Fruit fly (Drosophila melanogaster) whole organism, embryonic: ENCODE results near the gene Dora.
A peak's percentile ranks its signal among the peaks of the same experiment; 100 is the strongest.

Source experiments
- Blimp-1 ChIP-seq: fragments of 200-800 bp; sonication (Bioruptor generic); optimal IDR thresholded peaks from 3 replicates; lab custom pipeline; 2018; ENCODE audit warnings: missing biosample characterization, missing genetic modification characterization, mild to moderate bottlenecking, moderate library complexity, missing genetic modification reagents
- CG15479 ChIP-seq: fragments of 200-800 bp; sonication (Bioruptor generic); optimal IDR thresholded peaks from 3 replicates; lab custom pipeline; 2019; ENCODE audit warnings: missing biosample characterization, mild to moderate bottlenecking, missing genetic modification characterization, moderate library complexity
- CG17385 ChIP-seq: fragments of 200-800 bp; sonication (Bioruptor generic); optimal IDR thresholded peaks from 3 replicates; lab custom pipeline; 2018; ENCODE audit warnings: missing biosample characterization, mild to moderate bottlenecking, missing genetic modification characterization
- CG17568 ChIP-seq: fragments of 200-800 bp; sonication (Bioruptor generic); optimal IDR thresholded peaks from 2 replicates; lab custom pipeline; 2018; ENCODE audit warnings: missing biosample characterization, mild to moderate bottlenecking, missing genetic modification characterization, moderate library complexity
- CG2199 ChIP-seq: fragments of 200-800 bp; sonication (Bioruptor generic); IDR thresholded peaks from 3 replicates; pipeline ENCODE4 v1.3.6; 2022; ENCODE audit warnings: missing biosample characterization, missing genetic modification characterization
- CG5180 ChIP-seq: fragments of 200-800 bp; sonication (Bioruptor generic); optimal IDR thresholded peaks from 3 replicates; lab custom pipeline; 2017; ENCODE audit warnings: missing biosample characterization, missing genetic modification characterization, mild to moderate bottlenecking, moderate library complexity, missing genetic modification reagents
- CG6272 ChIP-seq: fragments of 200-800 bp; sonication (Bioruptor generic); IDR thresholded peaks from 2 replicates; pipeline ENCODE4 v1.3.6; 2022; ENCODE audit warnings: missing biosample characterization, missing genetic modification characterization
- CG6813 ChIP-seq: fragments of 200-800 bp; sonication (Bioruptor generic); optimal IDR thresholded peaks from 2 replicates; lab custom pipeline; 2017; ENCODE audit warnings: missing biosample characterization, missing genetic modification characterization, mild to moderate bottlenecking, moderate library complexity, missing genetic modification reagents
- CG8944 ChIP-seq: fragments of 200-800 bp; sonication (Bioruptor generic); optimal IDR thresholded peaks from 3 replicates; lab custom pipeline; 2016; ENCODE audit warnings: missing biosample characterization, missing genetic modification characterization
- CG9215 ChIP-seq: fragments of 200-800 bp; sonication (Bioruptor generic); IDR thresholded peaks from 2 replicates; pipeline ENCODE4 v1.3.6; 2022; ENCODE audit warnings: missing biosample characterization, missing genetic modification characterization
- CTCF ChIP-seq: fragments of 200-800 bp; sonication (Bioruptor generic); optimal IDR thresholded peaks from 2 replicates; lab custom pipeline; 2017; ENCODE audit warnings: missing biosample characterization, mild to moderate bottlenecking, missing genetic modification characterization, moderate library complexity
- CkIIα-i1 ChIP-seq: fragments of 200-800 bp; sonication (Bioruptor generic); IDR thresholded peaks from 2 replicates; pipeline ENCODE4 v1.3.6; 2022; ENCODE audit warnings: missing biosample characterization, missing genetic modification characterization
- CoRest ChIP-seq: fragments of 200-800 bp; sonication (Bioruptor generic); optimal IDR thresholded peaks from 3 replicates; lab custom pipeline; 2018; ENCODE audit warnings: missing biosample characterization, mild to moderate bottlenecking, missing genetic modification characterization, moderate library complexity
- Dek ChIP-seq: fragments of 200-800 bp; sonication (Bioruptor generic); optimal IDR thresholded peaks from 3 replicates; lab custom pipeline; 2019; ENCODE audit warnings: missing biosample characterization, mild to moderate bottlenecking, missing genetic modification characterization, moderate library complexity
- Drgx ChIP-seq: fragments of 200-800 bp; sonication (Bioruptor generic); IDR thresholded peaks from 2 replicates; pipeline ENCODE4 v1.3.6; 2022; ENCODE audit warnings: missing biosample characterization, missing genetic modification characterization
- Gsc ChIP-seq: fragments of 200-800 bp; sonication (Bioruptor generic); IDR thresholded peaks from 2 replicates; pipeline ENCODE4 v1.3.6; 2022; ENCODE audit warnings: missing biosample characterization, missing genetic modification characterization
- HmgZ ChIP-seq: fragments of 200-800 bp; sonication (Bioruptor generic); optimal IDR thresholded peaks from 2 replicates; lab custom pipeline; 2018; ENCODE audit warnings: missing biosample characterization, mild to moderate bottlenecking, missing genetic modification characterization
- Med ChIP-seq: fragments of 200-800 bp; sonication (Bioruptor generic); peaks from one replicate; lab custom pipeline; 2016; ENCODE audit warnings: missing biosample characterization, missing genetic modification characterization, mild to moderate bottlenecking, inconsistent platforms, moderate library complexity
- Nf-YA ChIP-seq: fragments of 200-800 bp; sonication (Bioruptor generic); IDR thresholded peaks from 2 replicates; pipeline ENCODE4 v1.3.6; 2022; ENCODE audit warnings: missing biosample characterization, missing genetic modification characterization
- Nf-YB ChIP-seq: fragments of 200-800 bp; sonication (Bioruptor generic); optimal IDR thresholded peaks from 3 replicates; lab custom pipeline; 2019; ENCODE audit warnings: missing biosample characterization, mild to moderate bottlenecking, missing genetic modification characterization, moderate library complexity
- Opbp ChIP-seq: fragments of 200-800 bp; sonication (Bioruptor generic); IDR thresholded peaks from 3 replicates; pipeline ENCODE4 v1.3.6; 2022; ENCODE audit warnings: missing biosample characterization, missing genetic modification characterization; ENCODE audit not compliant: partially characterized antibody
- Pdp1 ChIP-seq, 2 experiments: fragments of 200-800 bp; sonication (Bioruptor generic); optimal IDR thresholded peaks; 3 replicates each; lab custom pipeline; 2016; ENCODE audit warnings: missing biosample characterization in 2 of 2, missing genetic modification characterization in 2 of 2, mild to moderate bottlenecking in 1 of 2, moderate library complexity in 1 of 2
- Sin3A ChIP-seq: fragments of >200 bp; optimal IDR thresholded peaks from 2 replicates; lab custom pipeline; 2018
- Ssrp ChIP-seq: fragments of 200-800 bp; sonication (Bioruptor generic); optimal IDR thresholded peaks from 2 replicates; lab custom pipeline; 2018; ENCODE audit warnings: missing biosample characterization, mild to moderate bottlenecking, missing genetic modification characterization, moderate library complexity
- bsh ChIP-seq, 2 experiments: fragments of 200-800 bp; sonication (Bioruptor generic); optimal IDR thresholded peaks; 2 replicates each; lab custom pipeline; 2017 to 2018; ENCODE audit warnings: mild to moderate bottlenecking in 2 of 2, missing biosample characterization in 2 of 2, missing genetic modification characterization in 2 of 2, moderate library complexity in 1 of 2
- chinmo ChIP-seq: fragments of 200-800 bp; sonication (Bioruptor generic); IDR thresholded peaks from 4 replicates; pipeline ENCODE4 v1.3.6; 2022; ENCODE audit warnings: missing biosample characterization, missing genetic modification characterization; ENCODE audit not compliant: partially characterized antibody
- ci ChIP-seq: fragments of 200-800 bp; sonication (Bioruptor generic); IDR thresholded peaks from 3 replicates; pipeline ENCODE4 v1.3.6; 2022; ENCODE audit warnings: missing biosample characterization, missing genetic modification characterization
- crol ChIP-seq: fragments of 200-800 bp; sonication (Bioruptor generic); IDR thresholded peaks from 2 replicates; pipeline ENCODE4 v1.3.6; 2022; ENCODE audit warnings: missing biosample characterization, missing genetic modification characterization
- cwo ChIP-seq: fragments of 200-800 bp; sonication (Bioruptor generic); optimal IDR thresholded peaks from 3 replicates; lab custom pipeline; 2017; ENCODE audit warnings: missing biosample characterization, missing genetic modification characterization, mild to moderate bottlenecking, moderate library complexity, missing genetic modification reagents
- kah ChIP-seq: fragments of 200-800 bp; sonication (Bioruptor generic); optimal IDR thresholded peaks from 2 replicates; lab custom pipeline; 2018; ENCODE audit warnings: missing biosample characterization, mild to moderate bottlenecking, missing genetic modification characterization
- mam ChIP-seq: fragments of 200-800 bp; sonication (Bioruptor generic); optimal IDR thresholded peaks from 3 replicates; lab custom pipeline; 2016; ENCODE audit warnings: missing biosample characterization, missing genetic modification characterization
- nmo ChIP-seq: fragments of 200-800 bp; sonication (Bioruptor generic); optimal IDR thresholded peaks from 2 replicates; lab custom pipeline; 2018; ENCODE audit warnings: missing biosample characterization, mild to moderate bottlenecking, missing genetic modification characterization, moderate library complexity
- nom ChIP-seq: fragments of 200-800 bp; sonication (Bioruptor generic); optimal IDR thresholded peaks from 2 replicates; lab custom pipeline; 2017; ENCODE audit warnings: missing biosample characterization, missing genetic modification characterization, mild to moderate bottlenecking, moderate library complexity, missing genetic modification reagents
- onecut ChIP-seq: fragments of 200-800 bp; sonication (Bioruptor generic); IDR thresholded peaks from 2 replicates; pipeline ENCODE4 v1.3.6; 2022; ENCODE audit warnings: missing biosample characterization, missing genetic modification characterization
- pan ChIP-seq, 4 experiments: fragments of >200 bp in 3 of 4; fragments of 200-800 bp in 1 of 4; sonication (Bioruptor generic) in 1 of 4; optimal IDR thresholded peaks in 3 of 4; IDR thresholded peaks in 1 of 4; 2 replicates each; pipeline versions ENCODE4 v1.3.6 to Lab custom; 2017 to 2022; ENCODE audit warnings: missing biosample characterization in 2 of 4, missing genetic modification characterization in 2 of 4, mixed read lengths in 1 of 4
- peb ChIP-seq: fragments of 200-800 bp; sonication (Bioruptor generic); IDR thresholded peaks from 2 replicates; pipeline ENCODE4 v1.3.6; 2022; ENCODE audit warnings: missing biosample characterization, missing genetic modification characterization
- pnt ChIP-seq: fragments of 200-800 bp; sonication (Bioruptor generic); optimal IDR thresholded peaks from 3 replicates; lab custom pipeline; 2016; ENCODE audit warnings: missing biosample characterization, missing genetic modification characterization
- pros ChIP-seq: fragments of 200-800 bp; sonication (Bioruptor generic); optimal IDR thresholded peaks from 3 replicates; lab custom pipeline; 2019; ENCODE audit warnings: missing biosample characterization, mild to moderate bottlenecking, missing genetic modification characterization, moderate library complexity
- pzg ChIP-seq: fragments of 200-800 bp; sonication (Bioruptor generic); optimal IDR thresholded peaks from 3 replicates; lab custom pipeline; 2018; ENCODE audit warnings: missing biosample characterization, mild to moderate bottlenecking, missing genetic modification characterization, moderate library complexity
- row ChIP-seq: fragments of 200-800 bp; sonication (Bioruptor generic); IDR thresholded peaks from 3 replicates; pipeline ENCODE4 v1.3.6; 2022; ENCODE audit warnings: missing biosample characterization, missing genetic modification characterization
- sens ChIP-seq: fragments of 200-800 bp; sonication (Bioruptor generic); peaks from one replicate; lab custom pipeline; 2016; ENCODE audit warnings: missing biosample characterization, missing genetic modification characterization
- sima ChIP-seq: fragments of 200-800 bp; sonication (Bioruptor generic); optimal IDR thresholded peaks from 2 replicates; lab custom pipeline; 2016; ENCODE audit warnings: missing biosample characterization, missing genetic modification characterization
- so ChIP-seq: fragments of 200-800 bp; sonication (Bioruptor generic); IDR thresholded peaks from 3 replicates; pipeline ENCODE4 v1.3.6; 2022; ENCODE audit warnings: missing biosample characterization, missing genetic modification characterization
- stwl ChIP-seq: fragments of 200-800 bp; sonication (Bioruptor generic); optimal IDR thresholded peaks from 3 replicates; lab custom pipeline; 2018; ENCODE audit warnings: missing biosample characterization, mild to moderate bottlenecking, missing genetic modification characterization, moderate library complexity
- sug ChIP-seq: fragments of 200-800 bp; optimal IDR thresholded peaks from 2 replicates; lab custom pipeline; 2019; ENCODE audit warnings: missing biosample characterization, mild to moderate bottlenecking, missing genetic modification characterization, moderate library complexity
- vvl ChIP-seq: fragments of 200-800 bp; sonication (Bioruptor generic); IDR thresholded peaks from 2 replicates; pipeline ENCODE4 v1.3.6; 2022; ENCODE audit warnings: missing biosample characterization, missing genetic modification characterization
- wor ChIP-seq: fragments of 200-800 bp; sonication (Bioruptor generic); IDR thresholded peaks from 2 replicates; pipeline ENCODE4 v1.3.6; 2022; ENCODE audit warnings: missing biosample characterization, missing genetic modification characterization

The Dora gene

DNA sequence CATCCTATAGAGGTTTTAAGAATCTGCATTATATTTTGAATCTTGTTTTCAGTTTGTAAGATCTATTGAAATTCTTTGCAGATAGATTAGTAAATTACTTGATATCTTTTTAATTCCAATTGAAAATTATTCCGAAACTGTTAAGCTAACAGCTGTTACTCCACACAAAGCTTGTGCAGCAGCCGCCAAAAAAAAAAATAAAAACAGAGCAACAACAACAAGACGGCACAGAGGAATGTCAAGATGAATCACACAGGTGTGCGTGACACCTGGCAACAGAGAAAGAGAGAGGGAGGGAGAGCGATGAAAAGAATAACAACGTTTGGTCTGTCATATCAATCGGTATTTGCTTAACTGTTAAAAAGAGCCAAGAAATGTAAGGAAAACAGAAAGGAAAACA, 28.7 kb upstream of the Dora start (continued):
- TF ChIP-seq CG17568 (GFP tag; lab: Kevin White, UChicago), result no peak
- TF ChIP-seq CG5180 (GFP tag; lab: Kevin White, UChicago), result no peak
- TF ChIP-seq CG6813, result no peak
- TF ChIP-seq CTCF (GFP tag; lab: Kevin White, UChicago), result no peak
- TF ChIP-seq peb (GFP tag; lab: Robert Waterston, UW), result no peak
- peak; percentile 3 for TF ChIP-seq Blimp-1 (GFP tag; lab: Kevin White, UChicago)
- TF ChIP-seq kah, result peak; percentile 23
- TF ChIP-seq vvl (GFP tag; lab: Robert Waterston, UW), result no peak
- 0 out of 4 replicates have a peak, but pooled peaks have one; percentile 51 for TF ChIP-seq chinmo (GFP tag; lab: Robert Waterston, UW)
- no peak for TF ChIP-seq Gsc (GFP tag; lab: Robert Waterston, UW)
- TF ChIP-seq mam (GFP tag; lab: Kevin White, UChicago), result no peak
- no peak for TF ChIP-seq Ssrp (tag; lab: Kevin White, UChicago)
- no peak for TF ChIP-seq onecut
- no peak for TF ChIP-seq Nf-YA (GFP tag; lab: Robert Waterston, UW)
- no peak for TF ChIP-seq CkIIα-i1
- no peak for TF ChIP-seq CG15479 (GFP tag; lab: Kevin White, UChicago)
- TF ChIP-seq so (GFP tag; lab: Robert Waterston, UW), result no peak
- TF ChIP-seq pzg (GFP tag; lab: Kevin White, UChicago), result no peak
- TF ChIP-seq row (GFP tag; lab: Robert Waterston, UW), result no peak

DNA sequence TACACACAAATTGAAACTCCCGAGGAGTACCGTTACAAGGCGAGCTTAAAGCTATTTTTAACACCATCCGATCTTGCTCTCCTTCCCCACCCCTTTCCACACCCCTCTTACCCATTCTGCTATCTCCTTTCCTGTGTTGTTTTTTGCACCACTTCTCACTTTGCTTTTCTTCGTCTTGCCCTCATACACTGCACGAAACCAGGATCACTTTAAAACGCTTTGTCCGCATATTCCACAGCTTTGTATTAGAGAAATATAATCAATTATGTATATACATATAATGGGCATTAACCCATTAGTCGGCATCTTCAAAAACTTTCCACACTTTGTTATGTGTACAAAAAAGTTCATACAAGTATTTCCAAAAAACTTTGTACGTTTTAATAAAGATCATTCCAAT, 28.2 kb upstream of the Dora start:
- TF ChIP-seq crol, result 0 out of 2 replicates have a peak, but pooled peaks have one; percentile 17
- 0 out of 2 replicates have a peak, but pooled peaks have one; percentile 26 for TF ChIP-seq Drgx
- no peak for TF ChIP-seq Nf-YB (GFP tag; lab: Kevin White, UChicago)

DNA sequence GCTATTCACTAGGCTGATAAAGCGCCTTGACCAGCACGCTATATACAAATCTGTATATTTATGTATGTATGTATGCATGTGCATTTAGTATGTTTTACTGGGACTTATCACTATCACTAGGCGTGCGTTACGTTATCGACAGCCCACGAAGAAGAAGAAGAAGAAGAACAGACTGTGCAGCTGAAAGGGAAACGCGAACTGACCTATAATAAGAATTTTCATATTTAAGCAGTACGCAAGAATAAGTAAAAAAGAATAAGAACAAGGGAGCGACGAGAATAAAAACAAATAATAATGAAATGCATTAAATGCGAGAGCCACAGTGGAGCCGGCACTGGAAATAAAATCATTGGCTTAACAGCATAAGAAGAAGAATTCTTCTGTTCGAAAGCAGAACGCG, 27.4 kb upstream of the Dora start:
- TF ChIP-seq pnt (GFP tag; lab: Kevin White, UChicago) (no peak), pan (optimal IDR thresholded peaks at IDR 0.05; lab: Kevin White, UChicago) (no peak), pan (GFP tag; optimal IDR thresholded peaks at IDR 0.05 in 1 of 2, IDR thresholded peaks at IDR 0.05 in 1 of 2) (no peak), Med (GFP tag; lab: Kevin White, UChicago) (peak; percentile 56), Sin3A (lab: Kevin White, UChicago) (no peak), Opbp (no peak), CG6272 (no peak), CG2199 (0 out of 3 replicates have a peak, but pooled peaks have one; percentile 16), Blimp-1 (GFP tag; lab: Kevin White, UChicago) (peak; percentile 66), sens (GFP tag; lab: Kevin White, UChicago) (peak; percentile 60), sima (GFP tag; lab: Kevin White, UChicago) (no peak), CG17385 (GFP tag; lab: Kevin White, UChicago) (peak; percentile 77), nom (GFP tag; lab: Kevin White, UChicago) (peak; percentile 57), bsh (GFP tag; optimal IDR thresholded peaks at IDR 0.05; lab: Kevin White, UChicago) (peak in 1 of 2 experiments; percentile 16), stwl (tag; lab: Kevin White, UChicago) (no peak), Pdp1 (GFP tag; optimal IDR thresholded peaks at IDR 0.05; lab: Kevin White, UChicago) (peak in 1 of 2 experiments; percentile 17)

DNA sequence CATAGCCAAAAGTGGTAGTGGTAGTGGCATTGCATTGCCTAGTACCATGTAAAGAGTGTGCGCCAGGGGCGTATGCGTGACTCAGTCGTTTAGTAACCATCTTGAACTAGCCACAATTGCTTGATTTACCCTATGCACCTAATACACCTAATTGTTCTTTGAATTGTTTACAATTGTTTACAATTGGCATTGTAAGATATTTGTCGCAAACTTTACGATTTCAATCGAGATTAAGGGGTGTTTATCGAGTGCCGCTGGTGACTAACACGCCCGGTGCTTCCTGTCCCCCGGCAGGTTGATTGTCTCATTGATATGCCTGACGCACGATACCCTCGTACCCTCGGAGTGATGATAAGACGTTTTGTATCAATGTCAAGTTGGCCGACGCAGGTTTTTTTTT, 26.7 kb upstream of the Dora start:
- TF ChIP-seq nmo (GFP tag; lab: Kevin White, UChicago) (peak; percentile 58), pros (peak; percentile 0), CG8944 (peak; percentile 33), wor (GFP tag; lab: Robert Waterston, UW) (0 out of 2 replicates have a peak, but pooled peaks have one; percentile 30), ci (GFP tag; lab: Robert Waterston, UW) (0 out of 3 replicates have a peak, but pooled peaks have one; percentile 61), Dek (tag; lab: Kevin White, UChicago) (peak; percentile 16), cwo (GFP tag; lab: Kevin White, UChicago) (no peak), mam (GFP tag; lab: Kevin White, UChicago) (peak; percentile 31), sug (tag; lab: Kevin White, UChicago) (peak; percentile 62), Pdp1 (GFP tag; optimal IDR thresholded peaks at IDR 0.05; lab: Kevin White, UChicago) (peak; percentile 33 to 42), HmgZ (tag; lab: Kevin White, UChicago) (peak; percentile 43), CG9215 (GFP tag; lab: Robert Waterston, UW) (peak; percentile 45), CoRest (tag; lab: Kevin White, UChicago) (peak; percentile 68), vvl (GFP tag; lab: Robert Waterston, UW) (peak; percentile 46; the same call in 1 of the 2 replicates)
